Fruit fly (Drosophila melanogaster): ENCODE measurements around the gene gammaSnap2.

DNA sequence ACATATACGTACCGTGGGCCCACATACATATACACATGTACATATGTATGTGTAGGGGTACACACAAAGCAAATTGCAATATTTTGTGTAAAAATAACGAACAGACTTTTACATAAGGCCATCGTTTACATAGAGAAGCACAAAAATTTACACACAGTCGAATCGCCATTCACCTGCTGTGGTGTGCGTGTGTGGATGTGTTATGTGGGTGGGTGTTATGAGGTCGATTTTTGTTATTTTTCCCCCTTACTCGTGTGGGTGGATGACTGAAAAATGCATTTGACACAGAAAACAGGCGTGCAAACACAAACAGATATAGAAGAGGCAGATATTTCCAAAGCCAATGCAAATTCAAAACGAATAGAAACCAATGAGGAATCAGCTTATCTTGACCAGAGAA, 26.1 kb downstream of the gammaSnap2 start:
- TF ChIP-seq psq (optimal IDR thresholded peaks at IDR 0.05) (no peak), h (optimal IDR thresholded peaks at IDR 0.05) (no peak), ttk (optimal IDR thresholded peaks at IDR 0.05) (no peak), insv (optimal IDR thresholded peaks at IDR 0.05) (no peak)

Data from Kc167 (cell line).